Worm (Caenorhabditis elegans): ENCODE results near the gene nucl-1.

nucl-1 gene

ce11 chrIV:8287287-8287686, 2.0 kb downstream of the nucl-1 start:
- TF ChIP-seq chd-7 (tag; optimal IDR thresholded peaks at IDR 0.05) = no peak
- no peak for TF ChIP-seq F37B4.10 (GFP tag; IDR thresholded peaks at IDR 0.05)
- no peak for TF ChIP-seq ztf-28 (GFP tag; IDR thresholded peaks at IDR 0.05)
- 0 out of 2 replicates have a peak, but pooled peaks have one; percentile 52 for TF ChIP-seq lin-26 (GFP tag; IDR thresholded peaks at IDR 0.05)
- TF ChIP-seq dpff-1 (tag; optimal IDR thresholded peaks at IDR 0.05) = no peak

ce11 chrIV:8286352-8286751, 3.0 kb downstream of the nucl-1 start, which contains the start of gene K07H8.9:
Gene K07H8.9, minus strand, starts transcription at chrIV:8286476.
- TF ChIP-seq ama-1 (optimal IDR thresholded peaks at IDR 0.05) (no peak), ama-1 (GFP tag; optimal IDR thresholded peaks at IDR 0.05) (peak in 1 of 2 experiments; percentile 85), Y79H2A.3 (GFP tag; conservative IDR thresholded peaks at IDR 0.05) (0 out of 2 replicates have a peak, but pooled peaks have one; percentile 8), tlf-1 (GFP tag; optimal IDR thresholded peaks at IDR 0.05) (peak; percentile 40), B0336.3 (GFP tag; IDR thresholded peaks at IDR 0.05) (peak; percentile 33; the same call in 1 of the 2 replicates), xnd-1 (tag; optimal IDR thresholded peaks at IDR 0.05) (peak; percentile 15), hsf-1 (GFP tag; IDR thresholded peaks at IDR 0.05) (peak; percentile 57; the same call in 1 of the 2 replicates), fkh-3 (tag; optimal IDR thresholded peaks at IDR 0.05) (peak; percentile 6), lin-54 (GFP tag; optimal IDR thresholded peaks at IDR 0.05) (no peak), unc-130 (GFP tag; optimal IDR thresholded peaks at IDR 0.05) (peak; percentile 38), him-1 (tag; optimal IDR thresholded peaks at IDR 0.05) (peak; percentile 31), ceh-40 (GFP tag; IDR thresholded peaks at IDR 0.05) (0 out of 2 replicates have a peak, but pooled peaks have one; percentile 20), hrde-1 (tag; optimal IDR thresholded peaks at IDR 0.05; ENCODE audit: borderline replicate concordance) (peak; percentile 91), F49E8.2 (tag; optimal IDR thresholded peaks at IDR 0.05; ENCODE audit: insufficient read depth) (peak; percentile 82), nhr-179 (tag; optimal IDR thresholded peaks at IDR 0.05) (no peak), attf-6 (GFP tag; IDR thresholded peaks at IDR 0.05) (0 out of 2 replicates have a peak, but pooled peaks have one; percentile 16), mel-28 (tag; optimal IDR thresholded peaks at IDR 0.05; ENCODE audit: borderline replicate concordance) (no peak), rec-8 (tag; optimal IDR thresholded peaks at IDR 0.05) (peak in 1 of 2 experiments; percentile 26), snpc-4 (GFP tag; optimal IDR thresholded peaks at IDR 0.05) (no peak), snpc-4 (tag; optimal IDR thresholded peaks at IDR 0.05) (peak in 2 of 4 experiments; percentile 27 to 29), nhr-90 (tag; optimal IDR thresholded peaks at IDR 0.05) (no peak)

ce11 chrIV:8283214-8283613, 6.1 kb downstream of the nucl-1 start:
- TF ChIP-seq xnd-1 (tag; optimal IDR thresholded peaks at IDR 0.05) (no peak), attf-5 (GFP tag; optimal IDR thresholded peaks at IDR 0.05) (no peak), madf-8 (GFP tag; conservative IDR thresholded peaks at IDR 0.05) (no peak), nhr-80 (tag; optimal IDR thresholded peaks at IDR 0.05) (no peak), somi-1 (GFP tag; optimal IDR thresholded peaks at IDR 0.05) (no peak), ztf-6 (GFP tag; IDR thresholded peaks at IDR 0.05) (no peak), chd-7 (tag; optimal IDR thresholded peaks at IDR 0.05) (no peak), ekl-4 (GFP tag; IDR thresholded peaks at IDR 0.05) (no peak), fkh-3 (tag; optimal IDR thresholded peaks at IDR 0.05) (no peak), akir-1 (GFP tag; optimal IDR thresholded peaks at IDR 0.05) (no peak), lin-54 (GFP tag; optimal IDR thresholded peaks at IDR 0.05) (no peak), rcor-1 (GFP tag; IDR thresholded peaks at IDR 0.05) (no peak), lin-40 (tag; optimal IDR thresholded peaks at IDR 0.05) (no peak), B0261.1 (tag; optimal IDR thresholded peaks at IDR 0.05) (no peak), mel-28 (tag; optimal IDR thresholded peaks at IDR 0.05; ENCODE audit: borderline replicate concordance) (no peak)

Measured in whole organism, young adult.